Worm (Caenorhabditis elegans) whole organism, mixed stage, embryonic: ENCODE measurements around the gene ccdc-55.
A peak's percentile ranks its signal among the peaks of the same experiment; 100 is the strongest.

ENCODE experiments used
- M03D4.4 ChIP-seq: sonication (generic microtip); optimal IDR thresholded peaks from 2 replicates; lab custom pipeline; 2017; ENCODE audit warnings: mild to moderate bottlenecking, missing genetic modification characterization, missing compliant biosample characterization
- blmp-1 ChIP-seq: fragments of 150-350 bp; optimal IDR thresholded peaks from 2 replicates; lab custom pipeline; 2014; ENCODE audit warnings: missing biosample characterization, missing genetic modification characterization
- ceh-39 ChIP-seq: fragments of 150-350 bp; optimal IDR thresholded peaks from 2 replicates; lab custom pipeline; 2014; ENCODE audit warnings: missing biosample characterization, missing genetic modification characterization
- ces-1 ChIP-seq: fragments of 150-350 bp; optimal IDR thresholded peaks from 2 replicates; lab custom pipeline; 2014; ENCODE audit warnings: missing biosample characterization, missing genetic modification reagents, missing genetic modification characterization
- cnd-1 ChIP-seq: fragments of 200-800 bp; sonication (Bioruptor generic); optimal IDR thresholded peaks from 2 replicates; lab custom pipeline; 2018; ENCODE audit warnings: mild to moderate bottlenecking, missing genetic modification characterization, missing compliant biosample characterization
- drap-1 ChIP-seq: fragments of 200-800 bp; sonication (Bioruptor generic); optimal IDR thresholded peaks from 3 replicates; lab custom pipeline; 2018; ENCODE audit warnings: mild to moderate bottlenecking, missing genetic modification characterization, missing compliant biosample characterization
- ham-2 ChIP-seq: fragments of 200-800 bp; sonication (Bioruptor generic); optimal IDR thresholded peaks from 2 replicates; lab custom pipeline; 2018; ENCODE audit warnings: mild to moderate bottlenecking, missing genetic modification characterization, missing compliant biosample characterization
- hlh-1 ChIP-seq: fragments of 150-350 bp; optimal IDR thresholded peaks from 2 replicates; lab custom pipeline; 2014; ENCODE audit warnings: missing biosample characterization, missing genetic modification reagents, missing genetic modification characterization
- lin-32 ChIP-seq: fragments of 200-800 bp; sonication (Bioruptor generic); optimal IDR thresholded peaks from 2 replicates; lab custom pipeline; 2018; ENCODE audit warnings: mild to moderate bottlenecking, missing genetic modification characterization, missing compliant biosample characterization
- lsy-2 ChIP-seq: fragments of 150-350 bp; optimal IDR thresholded peaks from 2 replicates; lab custom pipeline; 2014; ENCODE audit warnings: missing biosample characterization, missing genetic modification characterization
- mab-5 ChIP-seq: fragments of 150-350 bp; optimal IDR thresholded peaks from 2 replicates; lab custom pipeline; 2014; ENCODE audit warnings: missing biosample characterization, missing genetic modification characterization
- nhr-12 ChIP-seq: fragments of 150-350 bp; optimal IDR thresholded peaks from 2 replicates; lab custom pipeline; 2014; ENCODE audit warnings: missing biosample characterization, missing genetic modification characterization
- nhr-237 ChIP-seq: fragments of 150-350 bp; optimal IDR thresholded peaks from 2 replicates; lab custom pipeline; 2014; ENCODE audit warnings: missing biosample characterization, missing genetic modification characterization
- nhr-76 ChIP-seq: sonication (generic microtip); optimal IDR thresholded peaks from 2 replicates; lab custom pipeline; 2017; ENCODE audit warnings: missing biosample characterization, missing genetic modification characterization
- pha-4 ChIP-seq: fragments of 150-350 bp; optimal IDR thresholded peaks from 2 replicates; lab custom pipeline; 2018; ENCODE audit warnings: missing biosample characterization, missing genetic modification reagents, missing genetic modification characterization
- sem-2 ChIP-seq: fragments of 200-800 bp; sonication (Bioruptor generic); optimal IDR thresholded peaks from 2 replicates; lab custom pipeline; 2018; ENCODE audit warnings: mild to moderate bottlenecking, missing genetic modification characterization, missing compliant biosample characterization
- snpc-4 ChIP-seq: fragments of 150-350 bp; optimal IDR thresholded peaks from 2 replicates; lab custom pipeline; 2014; ENCODE audit warnings: missing biosample characterization, missing genetic modification characterization
- sptf-1 ChIP-seq: sonication (generic microtip); optimal IDR thresholded peaks from 2 replicates; lab custom pipeline; 2017; ENCODE audit warnings: mild to moderate bottlenecking, missing genetic modification characterization, moderate library complexity, missing compliant biosample characterization
- unc-39 ChIP-seq: fragments of 150-350 bp; optimal IDR thresholded peaks from 2 replicates; lab custom pipeline; 2014; ENCODE audit warnings: missing biosample characterization, missing genetic modification characterization
- zip-8 ChIP-seq: fragments of 150-350 bp; optimal IDR thresholded peaks from 2 replicates; lab custom pipeline; 2014; ENCODE audit warnings: missing biosample characterization, missing genetic modification characterization

Gene ccdc-55

ce11 chrIII:4143170-4143569, 25.4 kb downstream of the ccdc-55 start:
- TF ChIP-seq nhr-237 (tag; lab: Kevin White, UChicago) (no peak), mab-5 (tag; lab: Kevin White, UChicago) (no peak), sptf-1 (no peak), snpc-4 (tag; lab: Kevin White, UChicago) (no peak), lsy-2 (tag; lab: Kevin White, UChicago) (no peak)

- TF ChIP-seq ceh-39 (tag; lab: Kevin White, UChicago) (no peak), nhr-237 (tag; lab: Kevin White, UChicago) (no peak), nhr-76 (tag; lab: Kevin White, UChicago) (no peak), hlh-1 (tag; lab: Kevin White, UChicago) (no peak), lsy-2 (tag; lab: Kevin White, UChicago) (no peak), unc-39 (tag; lab: Kevin White, UChicago) (no peak), zip-8 (no peak), sem-2 (GFP tag; lab: Kevin White, UChicago) (no peak)
Observed at ce11 chrIII:4137180-4137579, 31.4 kb downstream of the ccdc-55 start.

ce11 chrIII:4134059-4134458, 34.5 kb downstream of the ccdc-55 start:
- TF ChIP-seq drap-1 (GFP tag; lab: Kevin White, UChicago) (no peak), blmp-1 (tag; lab: Kevin White, UChicago) (no peak), sem-2 (GFP tag; lab: Kevin White, UChicago) (no peak), M03D4.4 (tag; lab: Kevin White, UChicago) (no peak), ham-2 (GFP tag; lab: Kevin White, UChicago) (no peak), lin-32 (GFP tag; lab: Kevin White, UChicago) (no peak)

- TF ChIP-seq lsy-2 (tag; lab: Kevin White, UChicago) (no peak), ces-1 (GFP tag; lab: Kevin White, UChicago) (peak; percentile 93)
- TF ChIP-seq, all 35 proteins: peak for 1
Observed at ce11 chrIII:4131814-4132555, 36.6 kb downstream of the ccdc-55 start.

ce11 chrIII:4123900-4124299, 44.7 kb downstream of the ccdc-55 start:
- no peak for TF ChIP-seq sem-2 (GFP tag; lab: Kevin White, UChicago)
- peak; percentile 45 for TF ChIP-seq ces-1 (GFP tag; lab: Kevin White, UChicago)

ce11 chrIII:4123277-4123676, 45.3 kb downstream of the ccdc-55 start:
- TF ChIP-seq ces-1 (GFP tag; lab: Kevin White, UChicago) (peak; percentile 75), cnd-1 (tag; lab: Kevin White, UChicago) (no peak)

- TF ChIP-seq nhr-12 (no peak), blmp-1 (tag; lab: Kevin White, UChicago) (no peak), M03D4.4 (tag; lab: Kevin White, UChicago) (no peak)
Observed at ce11 chrIII:4120386-4120785, 48.2 kb downstream of the ccdc-55 start.

ce11 chrIII:4119736-4120135, 48.8 kb downstream of the ccdc-55 start:
- TF ChIP-seq mab-5 (tag; lab: Kevin White, UChicago) (no peak), ces-1 (GFP tag; lab: Kevin White, UChicago) (peak; percentile 82), sem-2 (GFP tag; lab: Kevin White, UChicago) (no peak), pha-4 (tag; lab: Kevin White, UChicago) (no peak), lin-32 (GFP tag; lab: Kevin White, UChicago) (no peak), ham-2 (GFP tag; lab: Kevin White, UChicago) (no peak), nhr-76 (tag; lab: Kevin White, UChicago) (no peak)
